Worm (Caenorhabditis elegans): ENCODE results near the gene ooc-3.

The ooc-3 gene

DNA sequence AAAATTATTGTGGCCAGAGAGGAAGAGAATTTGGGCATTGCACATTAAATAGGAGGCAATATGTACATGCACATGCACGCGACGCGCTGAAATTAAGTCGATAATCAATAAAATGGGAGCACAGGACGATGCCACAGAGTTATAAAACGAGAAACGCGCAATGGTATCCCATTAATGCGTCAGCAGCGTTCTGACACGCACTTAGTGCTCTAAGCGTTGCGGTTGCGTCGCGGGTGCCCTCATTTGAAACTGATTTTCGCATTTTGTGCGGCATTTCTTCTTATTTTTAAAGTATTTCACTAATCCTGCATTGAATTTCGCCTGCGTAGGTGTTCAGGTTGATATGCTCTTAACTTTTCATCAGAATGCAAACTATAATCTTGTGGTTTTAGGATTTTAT, 42.1 kb downstream of the ooc-3 start, which contains the start of gene rsp-1 (continued):
- peak; percentile 94 for TF ChIP-seq snu-23 (GFP tag; optimal IDR thresholded peaks at IDR 0.05)
- no peak for TF ChIP-seq nhr-84 (tag; optimal IDR thresholded peaks at IDR 0.05)
- peak; percentile 89 for TF ChIP-seq nhr-90 (tag; optimal IDR thresholded peaks at IDR 0.05; ENCODE audit: poor library complexity)
- no peak for TF ChIP-seq unc-30 (tag; optimal IDR thresholded peaks at IDR 0.05)
- TF ChIP-seq fkh-8 (tag; optimal IDR thresholded peaks at IDR 0.05): peak; percentile 79
- peak; percentile 76 for TF ChIP-seq irx-1 (tag; optimal IDR thresholded peaks at IDR 0.05)
- no peak for TF ChIP-seq unc-98 (GFP tag; IDR thresholded peaks at IDR 0.05)
- TF ChIP-seq ces-1 (GFP tag; optimal IDR thresholded peaks at IDR 0.05): no peak
- peak; percentile 49 for TF ChIP-seq egl-13 (tag; optimal IDR thresholded peaks at IDR 0.05)
- TF ChIP-seq lir-3 (tag; optimal IDR thresholded peaks at IDR 0.05; ENCODE audit: poor library complexity): peak; percentile 68
- no peak for TF ChIP-seq hlh-4 (tag; optimal IDR thresholded peaks at IDR 0.05)
- TF ChIP-seq pqm-1 (tag; optimal IDR thresholded peaks at IDR 0.05): no peak
- no peak for TF ChIP-seq alr-1 (tag; optimal IDR thresholded peaks at IDR 0.05; ENCODE audit: borderline replicate concordance)
- peak; percentile 87 for TF ChIP-seq isw-1 (GFP tag; IDR thresholded peaks at IDR 0.05)
- TF ChIP-seq tlp-1 (tag; optimal IDR thresholded peaks at IDR 0.05): no peak
- peak; percentile 81 for TF ChIP-seq snpc-4 (tag; optimal IDR thresholded peaks at IDR 0.05)
- TF ChIP-seq ets-5 (GFP tag; IDR thresholded peaks at IDR 0.05): no peak
- peak; percentile 67 for TF ChIP-seq vab-15 (tag; optimal IDR thresholded peaks at IDR 0.05)
- TF ChIP-seq F16B12.6 (tag; optimal IDR thresholded peaks at IDR 0.05): peak; percentile 69
- TF ChIP-seq ceh-88 (GFP tag; IDR thresholded peaks at IDR 0.05): no peak; the same call in 1 of the 2 replicates
- TF ChIP-seq mab-9 (GFP tag; IDR thresholded peaks at IDR 0.05): no peak
- TF ChIP-seq nhr-71 (tag; optimal IDR thresholded peaks at IDR 0.05): peak; percentile 93
- no peak for TF ChIP-seq efl-3 (GFP tag; optimal IDR thresholded peaks at IDR 0.05)
- no peak for TF ChIP-seq sptf-1 (tag; optimal IDR thresholded peaks at IDR 0.05)
- peak; percentile 78 for TF ChIP-seq fos-1 (tag; optimal IDR thresholded peaks at IDR 0.05)
- TF ChIP-seq fkh-10 (GFP tag; optimal IDR thresholded peaks at IDR 0.05): peak; percentile 57
- peak; percentile 73 for TF ChIP-seq pax-3 (tag; optimal IDR thresholded peaks at IDR 0.05)
- TF ChIP-seq nhr-28 (tag; optimal IDR thresholded peaks at IDR 0.05): no peak
- TF ChIP-seq sup-37 (GFP tag; optimal IDR thresholded peaks at IDR 0.05): peak; percentile 39
- TF ChIP-seq ceh-63 (GFP tag; optimal IDR thresholded peaks at IDR 0.05): no peak
- peak; percentile 92 for TF ChIP-seq nhr-85 (tag)
- no peak for TF ChIP-seq zag-1 (tag; optimal IDR thresholded peaks at IDR 0.05)
- TF ChIP-seq zip-4 (GFP tag; optimal IDR thresholded peaks at IDR 0.05): peak; percentile 74
- peak; percentile 65 for TF ChIP-seq aly-2 (tag; optimal IDR thresholded peaks at IDR 0.05)
- peak; percentile 89 for TF ChIP-seq lin-13 (GFP tag; optimal IDR thresholded peaks at IDR 0.05)
- no peak for TF ChIP-seq C34B4.2 (tag; optimal IDR thresholded peaks at IDR 0.05)
- TF ChIP-seq skn-1 (tag; optimal IDR thresholded peaks at IDR 0.05): peak; percentile 83
- TF ChIP-seq fkh-4 (tag; optimal IDR thresholded peaks at IDR 0.05; ENCODE audit: borderline replicate concordance): peak; percentile 29
- TF ChIP-seq mdl-1 (tag; optimal IDR thresholded peaks at IDR 0.05): peak in 1 of 2 experiments; percentile 85
- no peak for TF ChIP-seq nhr-76 (tag; optimal IDR thresholded peaks at IDR 0.05)
- TF ChIP-seq hlh-17 (GFP tag; optimal IDR thresholded peaks at IDR 0.05; ENCODE audit: borderline replicate concordance): no peak

DNA sequence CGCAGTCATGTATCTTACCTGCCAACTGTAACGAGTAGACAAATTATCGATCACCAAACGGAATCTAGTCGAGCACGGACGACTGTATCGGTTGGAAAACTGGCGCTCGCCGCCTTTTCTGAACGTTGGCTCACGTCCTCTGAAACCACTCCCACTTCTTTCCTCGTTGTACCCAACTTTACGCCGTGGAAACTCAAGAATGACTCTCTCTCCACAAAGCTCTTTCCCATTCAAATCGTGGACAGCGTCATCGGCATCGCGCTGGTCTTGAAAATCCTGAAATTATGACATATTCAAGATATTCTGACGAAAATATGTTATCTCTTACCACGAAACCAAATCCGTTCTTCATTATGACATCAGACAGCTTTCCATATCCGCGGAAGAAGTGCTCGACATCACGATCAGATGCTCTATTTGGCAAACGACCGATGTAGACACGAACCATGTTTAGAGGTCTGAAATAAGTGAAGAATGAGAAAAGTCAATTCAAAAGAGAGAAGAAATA, 42.6 kb downstream of the ooc-3 start, which contains the start of gene rsp-2:
rsp-2 (minus strand) TSS at position 458 of the 508 bp plus-strand sequence.
- no peak for TF ChIP-seq snu-23 (GFP tag; optimal IDR thresholded peaks at IDR 0.05)
- no peak for TF ChIP-seq lin-39 (tag; optimal IDR thresholded peaks at IDR 0.05)
- no peak for TF ChIP-seq jun-1 (tag; optimal IDR thresholded peaks at IDR 0.05)
- TF ChIP-seq sox-4 (tag; optimal IDR thresholded peaks at IDR 0.05): no peak
- TF ChIP-seq lir-3 (tag; optimal IDR thresholded peaks at IDR 0.05; ENCODE audit: poor library complexity): no peak
- TF ChIP-seq F16B12.6 (tag; optimal IDR thresholded peaks at IDR 0.05): no peak
- TF ChIP-seq elt-3 (tag; optimal IDR thresholded peaks at IDR 0.05): no peak
- no peak for TF ChIP-seq fkh-4 (tag; optimal IDR thresholded peaks at IDR 0.05; ENCODE audit: borderline replicate concordance)
- TF ChIP-seq zag-1 (tag; optimal IDR thresholded peaks at IDR 0.05): no peak
- TF ChIP-seq alr-1 (tag; optimal IDR thresholded peaks at IDR 0.05; ENCODE audit: borderline replicate concordance): no peak
- no peak for TF ChIP-seq C04F5.9 (tag; optimal IDR thresholded peaks at IDR 0.05)
- no peak for TF ChIP-seq egl-13 (tag; optimal IDR thresholded peaks at IDR 0.05)
- no peak for TF ChIP-seq irx-1 (tag; optimal IDR thresholded peaks at IDR 0.05)
- no peak for TF ChIP-seq nhr-84 (tag; optimal IDR thresholded peaks at IDR 0.05)
- TF ChIP-seq mab-9 (GFP tag; IDR thresholded peaks at IDR 0.05): no peak
- TF ChIP-seq sup-37 (GFP tag; optimal IDR thresholded peaks at IDR 0.05): no peak
- TF ChIP-seq fos-1 (tag; optimal IDR thresholded peaks at IDR 0.05): no peak
- no peak for TF ChIP-seq xbp-1 (tag; optimal IDR thresholded peaks at IDR 0.05)

All from whole organism, L1 larva.